Worm (Caenorhabditis elegans) whole organism, L1 larva: Measurements from ENCODE around the gene F59B2.8.

Source experiments
- C34B4.2 ChIP-seq: sonication (generic microtip); optimal IDR thresholded peaks from 2 replicates; lab custom pipeline; 2017; ENCODE audit warnings: mild to moderate bottlenecking, missing genetic modification characterization, missing compliant biosample characterization
- alr-1 ChIP-seq: fragments of 200-800 bp; sonication (Bioruptor generic); optimal IDR thresholded peaks from 2 replicates; lab custom pipeline; 2018; ENCODE audit warnings: borderline replicate concordance, mild to moderate bottlenecking, missing genetic modification characterization, missing compliant biosample characterization
- aly-2 ChIP-seq: fragments of 150-350 bp; optimal IDR thresholded peaks from 2 replicates; lab custom pipeline; 2014; ENCODE audit warnings: missing biosample characterization, missing genetic modification characterization
- dpl-1 ChIP-seq, 3 experiments: fragments of 150-350 bp in 2 of 3; sonication (generic microtip) in 1 of 3; optimal IDR thresholded peaks; 2 replicates each; lab custom pipeline; 2014 to 2017; ENCODE audit warnings: missing biosample characterization in 3 of 3, missing genetic modification characterization in 3 of 3, missing genetic modification reagents in 3 of 3
- egl-27 ChIP-seq, 2 experiments: fragments of 150-350 bp in 1 of 2; sonication (generic microtip); optimal IDR thresholded peaks; 3 replicates each; lab custom pipeline; 2017 to 2018; ENCODE audit warnings: missing biosample characterization in 2 of 2, missing genetic modification characterization in 2 of 2, missing genetic modification reagents in 2 of 2
- elt-2 ChIP-seq: sonication (generic microtip); optimal IDR thresholded peaks from 2 replicates; lab custom pipeline; 2016; ENCODE audit warnings: missing genetic modification characterization, mild to moderate bottlenecking, inconsistent platforms, missing compliant biosample characterization, missing genetic modification reagents
- fkh-4 ChIP-seq: sonication (generic microtip); optimal IDR thresholded peaks from 2 replicates; lab custom pipeline; 2016; ENCODE audit warnings: missing compliant biosample characterization, missing genetic modification characterization, borderline replicate concordance
- fos-1 ChIP-seq: fragments of 150-350 bp; optimal IDR thresholded peaks from 2 replicates; lab custom pipeline; 2014; ENCODE audit warnings: missing biosample characterization, missing genetic modification characterization
- jun-1 ChIP-seq: fragments of 150-350 bp; optimal IDR thresholded peaks from 2 replicates; lab custom pipeline; 2014; ENCODE audit warnings: missing biosample characterization, missing genetic modification reagents, missing genetic modification characterization
- lin-14 ChIP-seq: fragments of 200-800 bp; sonication (Bioruptor generic); optimal IDR thresholded peaks from 2 replicates; lab custom pipeline; 2018; ENCODE audit warnings: mild to moderate bottlenecking, missing genetic modification characterization, moderate library complexity, missing compliant biosample characterization
- mep-1 ChIP-seq: fragments of 150-350 bp; optimal IDR thresholded peaks from 2 replicates; lab custom pipeline; 2014; ENCODE audit warnings: missing biosample characterization, missing genetic modification characterization
- nhr-77 ChIP-seq: fragments of 150-350 bp; optimal IDR thresholded peaks from 2 replicates; lab custom pipeline; 2014; ENCODE audit warnings: missing biosample characterization, missing genetic modification characterization
- tbx-2 ChIP-seq: sonication (generic microtip); optimal IDR thresholded peaks from 2 replicates; lab custom pipeline; 2016; ENCODE audit warnings: missing genetic modification characterization, missing compliant biosample characterization

ce11 chrIII:9050600-9050999 lies 40.6 kb upstream of the F59B2.8 start, which contains the start of gene ikke-1:
- TF ChIP-seq elt-2 (tag; lab: Kevin White, UChicago) (no peak), C34B4.2 (no peak), jun-1 (no peak), egl-27 (tag; optimal IDR thresholded peaks at IDR 0.05; lab: Kevin White, UChicago) (no peak), alr-1 (tag; lab: Kevin White, UChicago) (no peak), nhr-77 (tag; lab: Kevin White, UChicago) (no peak), aly-2 (no peak), lin-14 (no peak), tbx-2 (tag; lab: Kevin White, UChicago) (no peak), mep-1 (tag; lab: Kevin White, UChicago) (no peak), fkh-4 (no peak), dpl-1 (GFP tag; optimal IDR thresholded peaks at IDR 0.05; lab: Kevin White, UChicago) (no peak), fos-1 (tag; lab: Kevin White, UChicago) (no peak)
